Fruit fly (Drosophila melanogaster) whole organism, embryonic: Measurements from ENCODE around the gene mTTF.

ENCODE experiments used
- Awh ChIP-seq: fragments of 200-800 bp; sonication (Bioruptor generic); IDR thresholded peaks from 2 replicates; pipeline ENCODE4, ENCODE4 v1.3.6; 2022; ENCODE audit warnings: missing biosample characterization, missing genetic modification characterization
- B-H1 ChIP-seq: fragments of 200-800 bp; sonication (Bioruptor generic); IDR thresholded peaks from 3 replicates; pipeline ENCODE4 v1.3.6; 2022; ENCODE audit warnings: missing biosample characterization, missing genetic modification characterization
- BEAF-32 ChIP-seq: fragments of 200-800 bp; sonication (Bioruptor generic); optimal IDR thresholded peaks from 3 replicates; lab custom pipeline; 2017; ENCODE audit warnings: missing biosample characterization, missing genetic modification characterization, mild to moderate bottlenecking, moderate library complexity, missing genetic modification reagents
- Blimp-1 ChIP-seq: fragments of 200-800 bp; sonication (Bioruptor generic); optimal IDR thresholded peaks from 3 replicates; lab custom pipeline; 2018; ENCODE audit warnings: missing biosample characterization, missing genetic modification characterization, mild to moderate bottlenecking, moderate library complexity, missing genetic modification reagents
- CG10267 ChIP-seq: fragments of 200-800 bp; sonication (Bioruptor generic); optimal IDR thresholded peaks from 2 replicates; lab custom pipeline; 2018; ENCODE audit warnings: missing biosample characterization, mild to moderate bottlenecking, missing genetic modification characterization, moderate library complexity
- CG11085 ChIP-seq: fragments of 200-800 bp; sonication (Bioruptor generic); IDR thresholded peaks from 2 replicates; pipeline ENCODE4 v1.3.6; 2022; ENCODE audit warnings: missing biosample characterization, missing genetic modification characterization
- CG11247 ChIP-seq: fragments of 200-800 bp; sonication (Bioruptor generic); IDR thresholded peaks from 2 replicates; pipeline ENCODE4 v1.3.6; 2022; ENCODE audit warnings: missing biosample characterization, missing genetic modification characterization
- CG11398 ChIP-seq: fragments of 200-800 bp; sonication (Bioruptor generic); optimal IDR thresholded peaks from 2 replicates; lab custom pipeline; 2016; ENCODE audit warnings: missing biosample characterization, missing genetic modification characterization
- CG12769 ChIP-seq: fragments of 200-800 bp; sonication (Bioruptor generic); optimal IDR thresholded peaks from 2 replicates; lab custom pipeline; 2019; ENCODE audit warnings: missing biosample characterization, mild to moderate bottlenecking, missing genetic modification characterization, moderate library complexity
- CG14050 ChIP-seq: fragments of 200-800 bp; sonication (Bioruptor generic); IDR thresholded peaks from 3 replicates; pipeline ENCODE4 v1.3.6; 2022; ENCODE audit warnings: missing biosample characterization, missing genetic modification characterization
- CG15601 ChIP-seq: fragments of 200-800 bp; sonication (Bioruptor generic); optimal IDR thresholded peaks from 3 replicates; lab custom pipeline; 2019; ENCODE audit warnings: missing biosample characterization, mild to moderate bottlenecking, missing genetic modification characterization, moderate library complexity
- CG17359 ChIP-seq: fragments of 200-800 bp; sonication (Bioruptor generic); optimal IDR thresholded peaks from 3 replicates; lab custom pipeline; 2018; ENCODE audit warnings: missing biosample characterization, mild to moderate bottlenecking, missing genetic modification characterization, moderate library complexity
- CG17802 ChIP-seq: fragments of 200-800 bp; sonication (Bioruptor generic); optimal IDR thresholded peaks from 2 replicates; lab custom pipeline; 2018; ENCODE audit warnings: missing biosample characterization, mild to moderate bottlenecking, missing genetic modification characterization, moderate library complexity
- CG17912 ChIP-seq: fragments of 200-800 bp; sonication (Bioruptor generic); optimal IDR thresholded peaks from 2 replicates; lab custom pipeline; 2018; ENCODE audit warnings: missing biosample characterization, mild to moderate bottlenecking, missing genetic modification characterization
- CG18764 ChIP-seq: fragments of 200-800 bp; sonication (Bioruptor generic); optimal IDR thresholded peaks from 3 replicates; lab custom pipeline; 2016; ENCODE audit warnings: missing biosample characterization, missing genetic modification characterization
- CG2129 ChIP-seq: fragments of 200-800 bp; sonication (Bioruptor generic); IDR thresholded peaks from 2 replicates; pipeline ENCODE4 v1.3.6; 2022; ENCODE audit warnings: missing biosample characterization, missing genetic modification characterization; ENCODE audit not compliant: partially characterized antibody
- CG2678 ChIP-seq: fragments of 200-800 bp; sonication (Bioruptor generic); optimal IDR thresholded peaks from 3 replicates; lab custom pipeline; 2019; ENCODE audit warnings: missing biosample characterization, mild to moderate bottlenecking, missing genetic modification characterization, moderate library complexity
- CG4730 ChIP-seq: fragments of 200-800 bp; sonication (Bioruptor generic); IDR thresholded peaks from 2 replicates; pipeline ENCODE4 v1.3.6; 2022; ENCODE audit warnings: missing biosample characterization, missing genetic modification characterization
- CG6654 ChIP-seq: fragments of 200-800 bp; sonication (Bioruptor generic); optimal IDR thresholded peaks from 2 replicates; lab custom pipeline; 2017; ENCODE audit warnings: missing biosample characterization, mild to moderate bottlenecking, missing genetic modification characterization
- CG7745 ChIP-seq: fragments of 200-800 bp; sonication (Bioruptor generic); optimal IDR thresholded peaks from 2 replicates; lab custom pipeline; 2018; ENCODE audit warnings: missing biosample characterization, mild to moderate bottlenecking, missing genetic modification characterization, moderate library complexity
- CG8359 ChIP-seq: fragments of 200-800 bp; sonication (Bioruptor generic); optimal IDR thresholded peaks from 2 replicates; lab custom pipeline; 2017; ENCODE audit warnings: missing biosample characterization, mild to moderate bottlenecking, missing genetic modification characterization, borderline replicate concordance
- CrebB ChIP-seq: fragments of 200-800 bp; sonication (Bioruptor generic); optimal IDR thresholded peaks from 3 replicates; lab custom pipeline; 2018; ENCODE audit warnings: missing biosample characterization, mild to moderate bottlenecking, missing genetic modification characterization
- Dip2 ChIP-seq: fragments of 200-800 bp; sonication (Bioruptor generic); IDR thresholded peaks from 2 replicates; pipeline ENCODE4 v1.3.6; 2022; ENCODE audit warnings: missing biosample characterization, missing genetic modification characterization
- E2f2 ChIP-seq: fragments of 200-800 bp; sonication (Bioruptor generic); IDR thresholded peaks from 2 replicates; pipeline ENCODE4 v1.3.6; 2022; ENCODE audit warnings: missing biosample characterization, missing genetic modification characterization
- Ets97D ChIP-seq: fragments of 200-800 bp; sonication (Bioruptor generic); optimal IDR thresholded peaks from 3 replicates; lab custom pipeline; 2016; ENCODE audit warnings: missing biosample characterization, missing genetic modification characterization
- GATAe ChIP-seq: fragments of 200-800 bp; sonication (Bioruptor generic); conservative IDR thresholded peaks from 2 replicates; pipeline ENCODE4 v1.3.6; 2022; ENCODE audit warnings: missing biosample characterization, missing genetic modification characterization
- H2.0 ChIP-seq: fragments of 200-800 bp; sonication (Bioruptor generic); IDR thresholded peaks from 2 replicates; pipeline ENCODE4 v1.3.6; 2022; ENCODE audit warnings: missing biosample characterization, missing genetic modification characterization
- HLH54F ChIP-seq: fragments of 200-800 bp; sonication (Bioruptor generic); optimal IDR thresholded peaks from 3 replicates; lab custom pipeline; 2016; ENCODE audit warnings: missing biosample characterization, missing genetic modification characterization
- MESR4 ChIP-seq: fragments of 200-800 bp; sonication (Bioruptor generic); optimal IDR thresholded peaks from 2 replicates; lab custom pipeline; 2018; ENCODE audit warnings: missing biosample characterization, mild to moderate bottlenecking, missing genetic modification characterization, moderate library complexity
- Max ChIP-seq: fragments of 200-800 bp; sonication (Bioruptor generic); optimal IDR thresholded peaks from 2 replicates; lab custom pipeline; 2016; ENCODE audit warnings: missing biosample characterization, mild to moderate bottlenecking, missing genetic modification characterization
- Med ChIP-seq: fragments of 200-800 bp; sonication (Bioruptor generic); peaks from one replicate; lab custom pipeline; 2016; ENCODE audit warnings: missing biosample characterization, missing genetic modification characterization, mild to moderate bottlenecking, inconsistent platforms, moderate library complexity
- Mrtf ChIP-seq: fragments of 200-800 bp; sonication (Bioruptor generic); IDR thresholded peaks from 3 replicates; pipeline ENCODE4 v1.3.6; 2022; ENCODE audit warnings: missing biosample characterization, missing genetic modification characterization
- Sox100B ChIP-seq: fragments of 200-800 bp; sonication (Bioruptor generic); optimal IDR thresholded peaks from 3 replicates; lab custom pipeline; 2018; ENCODE audit warnings: missing biosample characterization, mild to moderate bottlenecking, missing genetic modification characterization
- ab ChIP-seq: fragments of 200-800 bp; sonication (Bioruptor generic); optimal IDR thresholded peaks from 2 replicates; lab custom pipeline; 2016; ENCODE audit warnings: missing biosample characterization, missing genetic modification characterization
- az2 ChIP-seq: fragments of 200-800 bp; sonication (Bioruptor generic); optimal IDR thresholded peaks from 3 replicates; lab custom pipeline; 2016; ENCODE audit warnings: missing biosample characterization, missing genetic modification characterization
- cas ChIP-seq: fragments of 200-800 bp; sonication (Bioruptor generic); IDR thresholded peaks from 2 replicates; pipeline ENCODE4 v1.3.6; 2022; ENCODE audit warnings: missing biosample characterization, missing genetic modification characterization
- chinmo ChIP-seq: fragments of 200-800 bp; sonication (Bioruptor generic); IDR thresholded peaks from 4 replicates; pipeline ENCODE4 v1.3.6; 2022; ENCODE audit warnings: missing biosample characterization, missing genetic modification characterization; ENCODE audit not compliant: partially characterized antibody
- chn ChIP-seq: fragments of 200-800 bp; sonication (Bioruptor generic); optimal IDR thresholded peaks from 2 replicates; lab custom pipeline; 2016; ENCODE audit warnings: missing biosample characterization, missing genetic modification characterization
- crc ChIP-seq: fragments of 200-800 bp; sonication (Bioruptor generic); optimal IDR thresholded peaks from 2 replicates; lab custom pipeline; 2016; ENCODE audit warnings: missing biosample characterization, missing genetic modification characterization
- dati ChIP-seq: fragments of 200-800 bp; sonication (Bioruptor generic); IDR thresholded peaks from 2 replicates; pipeline ENCODE4 v1.3.6; 2022; ENCODE audit warnings: missing biosample characterization, missing genetic modification characterization
- ems ChIP-seq: fragments of 200-800 bp; sonication (Bioruptor generic); optimal IDR thresholded peaks from 3 replicates; lab custom pipeline; 2016; ENCODE audit warnings: missing biosample characterization, missing genetic modification characterization
- her ChIP-seq: fragments of 200-800 bp; sonication (Bioruptor generic); optimal IDR thresholded peaks from 2 replicates; lab custom pipeline; 2016; ENCODE audit warnings: missing biosample characterization, missing genetic modification characterization
- inv ChIP-seq: fragments of 200-800 bp; sonication (Bioruptor generic); IDR thresholded peaks from 2 replicates; pipeline ENCODE4 v1.3.6; 2022; ENCODE audit warnings: missing biosample characterization, missing genetic modification characterization; ENCODE audit not compliant: partially characterized antibody
- ken ChIP-seq: fragments of 200-800 bp; sonication (Bioruptor generic); IDR thresholded peaks from 3 replicates; pipeline ENCODE4 v1.3.6; 2022; ENCODE audit warnings: missing biosample characterization, missing genetic modification characterization
- kni ChIP-seq: fragments of 200-800 bp; sonication (Bioruptor generic); optimal IDR thresholded peaks from 3 replicates; lab custom pipeline; 2017; ENCODE audit warnings: mild to moderate bottlenecking, missing biosample characterization, missing genetic modification reagents, missing genetic modification characterization
- lab ChIP-seq: fragments of 200-800 bp; sonication (Bioruptor generic); optimal IDR thresholded peaks from 3 replicates; lab custom pipeline; 2017; ENCODE audit warnings: missing biosample characterization, missing genetic modification characterization, mild to moderate bottlenecking, moderate library complexity, missing genetic modification reagents
- org-1 ChIP-seq: fragments of 200-800 bp; sonication (Bioruptor generic); optimal IDR thresholded peaks from 2 replicates; lab custom pipeline; 2017; ENCODE audit warnings: missing biosample characterization, missing genetic modification characterization
- seq ChIP-seq: fragments of 200-800 bp; sonication (Bioruptor generic); IDR thresholded peaks from 2 replicates; pipeline ENCODE4 v1.3.6; 2022; ENCODE audit warnings: missing biosample characterization, missing genetic modification characterization
- slbo ChIP-seq: fragments of 200-800 bp; sonication (Bioruptor generic); IDR thresholded peaks from 2 replicates; pipeline ENCODE4 v1.3.6; 2022; ENCODE audit warnings: missing biosample characterization, missing genetic modification characterization
- trem ChIP-seq: fragments of 200-800 bp; optimal IDR thresholded peaks from 3 replicates; lab custom pipeline; 2019; ENCODE audit warnings: missing biosample characterization, mild to moderate bottlenecking, missing genetic modification characterization, moderate library complexity
- zen ChIP-seq: fragments of 200-800 bp; sonication (Bioruptor generic); optimal IDR thresholded peaks from 3 replicates; lab custom pipeline; 2018; ENCODE audit warnings: missing biosample characterization, mild to moderate bottlenecking, missing genetic modification characterization, moderate library complexity

Gene mTTF

DNA sequence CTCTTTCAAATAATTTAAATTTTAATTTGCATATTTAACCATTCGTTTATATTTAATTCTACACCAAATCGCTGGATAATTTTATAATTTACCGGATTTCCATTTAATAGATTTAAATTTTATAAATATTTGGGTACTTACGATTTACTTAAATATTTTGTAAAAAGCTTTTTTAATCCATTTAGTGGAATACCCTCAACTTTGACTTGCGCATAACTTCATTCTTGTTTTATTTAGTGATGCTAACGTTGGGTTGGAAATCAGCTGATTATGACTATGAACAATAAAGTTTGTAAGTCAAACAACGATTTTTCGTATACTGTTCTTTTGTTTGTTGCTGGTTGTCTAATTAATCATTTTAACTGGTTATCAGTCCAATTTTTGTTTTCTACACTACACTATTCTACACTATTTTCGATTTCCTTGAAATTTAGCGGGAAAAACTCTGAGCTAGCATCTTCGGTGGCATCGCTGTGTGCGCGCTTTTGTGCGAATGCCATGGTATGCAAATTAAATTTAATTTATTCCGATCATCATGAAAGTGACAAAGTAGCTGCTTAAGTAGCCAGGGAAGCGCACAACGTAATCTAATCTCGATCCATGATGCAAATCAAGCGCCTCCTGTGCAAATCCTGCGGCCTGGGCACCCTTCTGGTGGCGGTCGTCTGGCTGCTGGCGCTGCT, 10.3 kb upstream of the mTTF start, which contains the start of gene Pgant35A (continued):
- TF ChIP-seq CG10267 (tag; lab: Kevin White, UChicago) (peak; percentile 51), her (GFP tag; lab: Kevin White, UChicago) (peak; percentile 6), CG11247 (GFP tag; lab: Robert Waterston, UW) (no peak), CG15601 (no peak), CG7745 (tag; lab: Kevin White, UChicago) (peak; percentile 90), cas (GFP tag; lab: Robert Waterston, UW) (no peak), BEAF-32 (peak; percentile 32), GATAe (no peak), CG2129 (GFP tag; lab: Robert Waterston, UW) (no peak), Med (GFP tag; lab: Kevin White, UChicago) (peak; percentile 78), HLH54F (GFP tag; lab: Kevin White, UChicago) (peak; percentile 31), az2 (GFP tag; lab: Kevin White, UChicago) (peak; percentile 28), chinmo (GFP tag; lab: Robert Waterston, UW) (peak; percentile 61; the same call in 1 of the 4 replicates), ems (no peak), CG14050 (GFP tag; lab: Robert Waterston, UW) (no peak), B-H1 (no peak), E2f2 (GFP tag; lab: Robert Waterston, UW) (peak; percentile 22), ken (GFP tag; lab: Robert Waterston, UW) (no peak), CG11085 (no peak), inv (no peak), CrebB (tag; lab: Kevin White, UChicago) (no peak), Ets97D (GFP tag; lab: Kevin White, UChicago) (peak; percentile 8), H2.0 (GFP tag; lab: Robert Waterston, UW) (no peak), CG6654 (GFP tag; lab: Kevin White, UChicago) (no peak), CG8359 (GFP tag; lab: Kevin White, UChicago) (no peak), Max (GFP tag; lab: Kevin White, UChicago) (no peak), slbo (GFP tag; lab: Robert Waterston, UW) (peak; percentile 37), MESR4 (peak; percentile 87), CG12769 (peak; percentile 24), CG4730 (GFP tag; lab: Robert Waterston, UW) (no peak), CG17912 (GFP tag; lab: Kevin White, UChicago) (no peak), CG18764 (no peak), ab (GFP tag; lab: Kevin White, UChicago) (no peak)

DNA sequence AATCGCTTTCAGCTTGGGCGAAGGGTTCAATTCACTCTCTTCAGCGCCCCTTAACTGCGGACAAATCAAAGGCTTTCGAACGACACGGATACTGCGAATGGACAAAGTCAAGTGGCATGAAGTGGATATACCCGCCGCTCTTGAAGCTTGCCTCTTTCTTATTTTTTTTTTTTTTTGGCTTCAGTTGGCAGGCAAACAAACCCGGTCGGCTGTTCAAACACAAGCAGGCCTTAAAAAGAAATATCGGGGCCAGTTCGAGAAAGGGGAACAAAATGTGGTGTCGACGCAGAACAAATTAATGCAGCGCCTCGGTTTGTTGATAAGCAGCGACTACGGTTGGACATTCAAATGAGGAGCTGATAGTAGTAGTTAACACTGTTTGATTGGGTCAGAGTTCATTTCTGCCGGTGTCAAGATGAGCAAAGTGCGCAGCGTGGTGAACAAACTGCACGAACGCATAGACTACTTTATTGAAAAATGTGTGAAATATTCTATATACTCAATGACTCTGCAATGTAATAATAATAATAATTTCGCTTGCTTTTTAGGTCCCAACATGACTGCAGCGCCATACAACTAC, 8.3 kb upstream of the mTTF start:
- TF ChIP-seq crc (GFP tag; lab: Kevin White, UChicago) (no peak), Mrtf (GFP tag; lab: Robert Waterston, UW) (no peak), lab (GFP tag; lab: Kevin White, UChicago) (no peak), Dip2 (GFP tag; lab: Robert Waterston, UW) (no peak), org-1 (GFP tag; lab: Kevin White, UChicago) (no peak), CG2678 (tag; lab: Kevin White, UChicago) (no peak), chn (no peak), CG17802 (tag; lab: Kevin White, UChicago) (no peak), CG17359 (tag; lab: Kevin White, UChicago) (peak; percentile 25), Blimp-1 (GFP tag; lab: Kevin White, UChicago) (peak; percentile 12), kni (GFP tag; lab: Kevin White, UChicago) (peak; percentile 49), Sox100B (GFP tag; lab: Kevin White, UChicago) (no peak), trem (tag; lab: Kevin White, UChicago) (no peak), zen (no peak), seq (GFP tag; lab: Robert Waterston, UW) (0 out of 2 replicates have a peak, but pooled peaks have one; percentile 29), dati (no peak), Awh (GFP tag; lab: Robert Waterston, UW) (0 out of 2 replicates have a peak, but pooled peaks have one; percentile 25), CG11398 (GFP tag; lab: Kevin White, UChicago) (no peak)
